Worm (Caenorhabditis elegans): ENCODE measurements around the gene prdh-1.

The prdh-1 gene

ce11 chrIV:13879851-13880250 lies 3.4 kb upstream of the prdh-1 start, which contains the start of gene B0513.4:
B0513.4 (plus strand) TSS chrIV:13880151.
- TF ChIP-seq him-1 (tag; optimal IDR thresholded peaks at IDR 0.05) = no peak
- no peak for TF ChIP-seq dao-5 (tag; optimal IDR thresholded peaks at IDR 0.05)
- TF ChIP-seq W03F9.2 (tag; optimal IDR thresholded peaks at IDR 0.05) = no peak

- TF ChIP-seq him-1 (tag; optimal IDR thresholded peaks at IDR 0.05) (no peak), W03F9.2 (tag; optimal IDR thresholded peaks at IDR 0.05) (no peak), dao-5 (tag; optimal IDR thresholded peaks at IDR 0.05) (no peak)
Observed at ce11 chrIV:13878738-13879137, 2.3 kb upstream of the prdh-1 start.

DNA sequence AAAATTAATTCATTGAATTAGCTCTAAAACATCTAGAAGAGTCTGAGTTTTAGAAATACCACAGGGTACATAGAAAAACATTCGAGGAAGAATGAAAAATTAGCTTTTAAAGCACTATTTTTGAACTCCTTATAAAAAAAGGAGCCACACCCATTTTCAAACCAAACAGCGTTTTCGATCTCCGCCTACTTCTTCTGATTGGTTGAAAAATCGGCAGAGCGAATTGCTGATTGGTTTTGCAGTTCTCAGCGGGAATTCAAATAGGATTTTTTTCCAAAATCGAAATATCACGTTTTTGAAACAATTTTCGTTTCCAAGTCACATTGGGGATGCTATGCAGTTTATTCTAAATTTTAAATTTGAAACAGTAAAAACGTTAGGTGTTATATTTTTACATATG lies 1.7 kb upstream of the prdh-1 start:
- TF ChIP-seq him-1 (tag; optimal IDR thresholded peaks at IDR 0.05) (no peak), dao-5 (tag; optimal IDR thresholded peaks at IDR 0.05) (no peak), W03F9.2 (tag; optimal IDR thresholded peaks at IDR 0.05) (no peak)

- peak; percentile 64 for TF ChIP-seq him-1 (tag; optimal IDR thresholded peaks at IDR 0.05)
- TF ChIP-seq W03F9.2 (tag; optimal IDR thresholded peaks at IDR 0.05) = no peak
Observed at ce11 chrIV:13877707-13878106, 1.3 kb upstream of the prdh-1 start.

- TF ChIP-seq him-1 (tag; optimal IDR thresholded peaks at IDR 0.05) (no peak), W03F9.2 (tag; optimal IDR thresholded peaks at IDR 0.05) (no peak), dao-5 (tag; optimal IDR thresholded peaks at IDR 0.05) (no peak)
Observed at ce11 chrIV:13870085-13870484, 6.3 kb downstream of the prdh-1 start.

DNA sequence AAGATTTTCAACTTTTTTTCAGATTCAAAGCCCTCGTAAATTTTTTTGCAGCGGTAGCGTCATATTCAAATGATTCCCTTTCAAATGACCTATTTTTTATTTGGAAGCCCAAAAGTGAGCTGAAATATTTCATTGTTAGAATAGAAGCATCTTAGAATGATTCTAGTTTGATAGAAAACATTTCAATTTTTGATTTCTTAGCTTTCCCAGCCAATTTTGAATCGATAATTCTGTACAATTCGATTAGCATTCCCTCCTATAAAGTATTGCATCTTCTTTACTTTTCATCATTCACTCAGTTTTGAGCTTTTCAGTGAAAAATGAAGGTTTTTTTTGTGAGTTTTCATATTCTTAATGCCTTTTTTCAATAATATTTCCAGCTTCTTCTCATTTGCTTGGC lies 9.7 kb downstream of the prdh-1 start, which contains the start of gene B0513.90:
Gene B0513.90, plus strand, starts transcription at position 301 of the 400 bp plus-strand sequence.
- TF ChIP-seq W03F9.2 (tag; optimal IDR thresholded peaks at IDR 0.05) (no peak), him-1 (tag; optimal IDR thresholded peaks at IDR 0.05) (no peak), dao-5 (tag; optimal IDR thresholded peaks at IDR 0.05) (no peak)

- TF ChIP-seq him-1 (tag; optimal IDR thresholded peaks at IDR 0.05) = no peak
- TF ChIP-seq W03F9.2 (tag; optimal IDR thresholded peaks at IDR 0.05) = no peak
- no peak for TF ChIP-seq dao-5 (tag; optimal IDR thresholded peaks at IDR 0.05)
Observed at ce11 chrIV:13865172-13865571, 11.2 kb downstream of the prdh-1 start, which contains the start of gene vamp-8. vamp-8 (minus strand) TSS chrIV:13865196.

DNA sequence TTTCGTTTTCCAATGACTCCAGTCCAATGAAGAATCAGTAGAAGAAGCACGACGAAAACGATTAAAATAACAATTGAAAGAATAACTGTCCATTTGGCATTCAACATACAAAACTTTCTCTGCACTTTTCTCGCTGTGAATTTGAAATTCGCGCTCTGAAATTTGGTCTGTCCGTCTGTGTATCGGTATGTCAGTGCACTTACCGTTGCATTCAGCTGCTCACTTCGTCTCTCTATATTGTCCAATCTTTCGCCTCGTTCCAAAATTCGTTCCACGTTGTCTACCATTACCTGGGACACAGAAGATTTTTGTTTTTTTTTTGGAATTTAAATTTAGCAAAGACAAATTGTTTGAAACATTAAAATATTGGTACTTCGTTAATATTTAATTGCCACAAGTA lies 16.0 kb downstream of the prdh-1 start:
- no peak for TF ChIP-seq him-1 (tag; optimal IDR thresholded peaks at IDR 0.05)
- no peak for TF ChIP-seq dao-5 (tag; optimal IDR thresholded peaks at IDR 0.05)
- no peak for TF ChIP-seq W03F9.2 (tag; optimal IDR thresholded peaks at IDR 0.05)

DNA sequence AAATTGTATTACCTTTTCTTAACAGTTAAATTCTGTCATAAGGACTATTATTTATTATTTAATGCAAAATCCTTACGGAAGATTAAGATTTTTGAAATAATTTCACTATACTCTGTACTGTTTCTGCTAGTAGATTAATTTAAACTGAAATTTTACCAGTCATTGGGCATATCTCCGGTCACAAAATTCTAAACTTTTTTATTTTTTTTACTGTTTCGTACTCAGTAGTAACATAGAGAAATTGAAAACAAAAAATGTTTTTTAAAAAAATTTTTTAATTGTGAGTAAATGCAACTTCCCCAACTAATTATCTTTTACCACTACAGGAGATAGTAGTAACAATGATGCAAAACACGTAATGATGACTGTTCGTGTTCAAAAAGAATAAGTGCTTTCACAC lies 38.1 kb downstream of the prdh-1 start:
- TF ChIP-seq dao-5 (tag; optimal IDR thresholded peaks at IDR 0.05) (no peak), W03F9.2 (tag; optimal IDR thresholded peaks at IDR 0.05) (no peak), him-1 (tag; optimal IDR thresholded peaks at IDR 0.05) (no peak)

DNA sequence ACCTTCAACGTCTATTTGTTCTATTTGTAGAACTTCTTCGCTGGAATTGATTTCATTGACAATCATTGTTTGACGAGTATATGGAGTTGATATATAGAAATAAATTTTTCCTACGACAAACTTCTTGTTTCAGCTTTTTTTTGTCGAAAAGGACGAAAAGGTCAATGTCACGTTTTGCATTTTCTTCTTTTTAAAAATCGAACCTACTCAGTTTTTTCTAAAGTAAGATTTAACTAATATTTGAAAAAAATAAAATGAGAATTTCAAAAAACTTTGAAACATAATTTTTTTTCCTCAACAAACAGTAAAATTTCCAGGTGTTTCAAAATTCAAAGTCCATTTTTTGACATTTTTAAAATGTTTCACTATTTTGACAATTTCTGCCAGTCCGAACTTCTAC lies 40.1 kb downstream of the prdh-1 start, which contains the start of gene H08M01.1:
Gene H08M01.1, minus strand, starts transcription at position 101 of the 400 bp plus-strand sequence.
- TF ChIP-seq W03F9.2 (tag; optimal IDR thresholded peaks at IDR 0.05) = no peak
- no peak for TF ChIP-seq him-1 (tag; optimal IDR thresholded peaks at IDR 0.05)
- no peak for TF ChIP-seq dao-5 (tag; optimal IDR thresholded peaks at IDR 0.05)

DNA sequence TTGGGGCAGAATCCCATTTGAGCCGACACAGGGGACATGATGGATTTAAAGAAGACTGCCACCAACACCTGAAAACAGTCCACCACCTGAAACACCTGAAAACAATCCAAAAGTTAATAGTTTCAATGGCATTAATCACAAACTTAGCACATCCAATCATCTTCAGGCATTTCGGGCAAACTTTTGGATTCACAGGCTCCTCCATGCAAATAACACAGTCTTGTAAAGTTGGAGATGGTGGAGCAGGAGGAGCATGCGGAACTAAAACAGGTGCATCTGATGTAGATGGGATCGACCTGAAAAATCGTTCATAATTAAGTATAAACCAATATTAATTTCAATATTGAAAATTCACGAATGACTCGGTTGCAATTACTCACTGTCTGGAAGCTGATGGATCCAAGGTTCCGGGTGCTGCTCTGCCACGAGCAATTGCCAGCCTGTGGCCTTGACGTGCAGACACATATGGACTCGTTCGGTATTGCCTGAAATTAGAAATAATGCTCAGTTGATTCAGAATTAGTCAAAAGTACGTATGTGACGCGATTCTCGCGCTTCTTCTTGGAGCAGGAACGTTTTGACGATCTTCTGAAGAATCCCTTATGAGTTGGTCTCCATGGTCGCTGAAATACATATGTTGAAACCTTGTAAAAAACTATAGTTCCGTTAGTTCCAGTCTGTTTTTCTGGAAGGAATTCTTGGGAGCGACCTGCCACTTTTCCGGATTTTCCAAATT lies 41.9 kb downstream of the prdh-1 start:
- TF ChIP-seq dao-5 (tag; optimal IDR thresholded peaks at IDR 0.05) (no peak), W03F9.2 (tag; optimal IDR thresholded peaks at IDR 0.05) (no peak), him-1 (tag; optimal IDR thresholded peaks at IDR 0.05) (no peak)

ce11 chrIV:13827586-13827985 lies 48.8 kb downstream of the prdh-1 start, which contains the start of gene rga-5:
rga-5 (plus strand) TSS chrIV:13827886.
- TF ChIP-seq him-1 (tag; optimal IDR thresholded peaks at IDR 0.05) (no peak), W03F9.2 (tag; optimal IDR thresholded peaks at IDR 0.05) (no peak), dao-5 (tag; optimal IDR thresholded peaks at IDR 0.05) (no peak)

DNA sequence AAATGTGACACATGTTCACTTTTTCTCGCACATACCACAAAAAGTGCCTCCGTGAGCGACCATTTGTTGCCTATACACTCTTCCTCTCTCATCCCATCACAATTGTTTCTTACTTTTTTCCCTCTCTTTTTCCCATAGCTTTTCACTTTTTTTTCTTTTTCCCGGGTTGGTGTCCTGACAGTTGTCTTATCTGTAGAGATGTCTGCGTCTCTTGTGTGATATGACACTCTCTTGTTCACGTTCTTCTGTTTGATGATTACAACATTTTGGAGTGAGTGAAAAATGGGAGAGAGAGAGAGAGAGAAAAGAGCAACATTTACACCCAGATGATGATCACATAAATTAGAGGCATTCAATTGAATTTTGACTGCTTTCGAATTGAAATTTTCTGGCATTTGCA lies 50.1 kb downstream of the prdh-1 start:
- TF ChIP-seq W03F9.2 (tag; optimal IDR thresholded peaks at IDR 0.05) = peak; percentile 46
- no peak for TF ChIP-seq dao-5 (tag; optimal IDR thresholded peaks at IDR 0.05)

ce11 chrIV:13820862-13821261 lies 55.6 kb downstream of the prdh-1 start, which contains the start of gene Y45F10D.15:
Y45F10D.15 (minus strand) TSS chrIV:13820962.
- TF ChIP-seq W03F9.2 (tag; optimal IDR thresholded peaks at IDR 0.05) (no peak), him-1 (tag; optimal IDR thresholded peaks at IDR 0.05) (no peak), dao-5 (tag; optimal IDR thresholded peaks at IDR 0.05) (no peak)
